Worm (Caenorhabditis elegans) whole organism, L4/young adult: ENCODE results near the gene lido-5.

ENCODE experiments used
- W03F9.2 ChIP-seq: fragments of 150-350 bp; optimal IDR thresholded peaks from 2 replicates; lab custom pipeline; 2014; ENCODE audit warnings: missing biosample characterization, missing genetic modification characterization
- dao-5 ChIP-seq: sonication (generic microtip); optimal IDR thresholded peaks from 2 replicates; lab custom pipeline; 2016; ENCODE audit warnings: missing genotype, missing genetic modification characterization, moderate library complexity, missing compliant biosample characterization
- him-1 ChIP-seq: sonication (generic microtip); optimal IDR thresholded peaks from 2 replicates; lab custom pipeline; 2016; ENCODE audit warnings: missing genotype, missing genetic modification reagents, missing genetic modification characterization, missing compliant biosample characterization

lido-5 gene

DNA sequence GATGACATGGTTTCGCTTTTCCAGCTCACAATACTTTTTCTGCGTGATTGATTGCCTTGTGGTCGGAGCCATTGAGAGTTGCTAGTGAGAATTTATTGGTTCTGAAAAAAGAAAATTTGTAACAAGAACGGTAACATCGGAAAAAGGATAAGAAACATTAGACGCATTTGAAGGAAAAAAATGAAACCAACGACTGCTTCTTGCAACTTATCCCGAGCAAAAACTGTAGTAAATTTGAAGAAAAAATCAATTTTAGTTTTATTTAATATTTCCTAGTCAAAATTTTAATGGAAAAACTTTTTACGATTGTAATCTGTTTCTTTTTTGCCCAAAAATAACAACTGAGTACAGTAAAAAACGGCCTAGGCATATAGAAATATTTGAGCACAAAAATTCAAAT lies 2.8 kb downstream of the lido-5 start, which contains the start of gene lido-4:
TSS of gene lido-4 (minus strand) at position 101 of the 400 bp plus-strand sequence.
- TF ChIP-seq him-1 (no peak), dao-5 (tag; lab: Kevin White, UChicago) (no peak), W03F9.2 (tag; lab: Kevin White, UChicago) (no peak)

DNA sequence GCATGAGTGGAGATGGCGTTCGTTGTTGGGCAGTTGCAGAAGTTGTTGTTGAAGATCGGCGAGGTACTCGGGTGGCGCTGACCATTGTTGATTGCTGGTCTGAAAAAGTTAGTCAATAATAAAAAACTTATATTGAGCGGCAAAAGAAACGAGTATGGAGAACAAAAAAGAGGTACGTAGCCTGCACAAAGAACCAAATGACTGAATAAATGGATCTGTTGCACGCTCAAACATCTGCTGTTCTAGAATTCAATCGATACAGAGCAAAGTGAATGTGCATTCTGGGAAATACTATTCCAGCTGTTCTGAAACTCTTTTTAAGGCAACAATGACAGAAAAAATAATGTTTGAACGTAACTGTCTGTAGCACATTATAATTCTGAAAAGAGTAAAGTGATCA lies 9.8 kb downstream of the lido-5 start, which contains the start of gene lido-2:
TSS of gene lido-2 (minus strand) at position 101 of the 400 bp plus-strand sequence.
- no peak for TF ChIP-seq W03F9.2 (tag; lab: Kevin White, UChicago)
- TF ChIP-seq him-1, result no peak
- TF ChIP-seq dao-5 (tag; lab: Kevin White, UChicago), result no peak

DNA sequence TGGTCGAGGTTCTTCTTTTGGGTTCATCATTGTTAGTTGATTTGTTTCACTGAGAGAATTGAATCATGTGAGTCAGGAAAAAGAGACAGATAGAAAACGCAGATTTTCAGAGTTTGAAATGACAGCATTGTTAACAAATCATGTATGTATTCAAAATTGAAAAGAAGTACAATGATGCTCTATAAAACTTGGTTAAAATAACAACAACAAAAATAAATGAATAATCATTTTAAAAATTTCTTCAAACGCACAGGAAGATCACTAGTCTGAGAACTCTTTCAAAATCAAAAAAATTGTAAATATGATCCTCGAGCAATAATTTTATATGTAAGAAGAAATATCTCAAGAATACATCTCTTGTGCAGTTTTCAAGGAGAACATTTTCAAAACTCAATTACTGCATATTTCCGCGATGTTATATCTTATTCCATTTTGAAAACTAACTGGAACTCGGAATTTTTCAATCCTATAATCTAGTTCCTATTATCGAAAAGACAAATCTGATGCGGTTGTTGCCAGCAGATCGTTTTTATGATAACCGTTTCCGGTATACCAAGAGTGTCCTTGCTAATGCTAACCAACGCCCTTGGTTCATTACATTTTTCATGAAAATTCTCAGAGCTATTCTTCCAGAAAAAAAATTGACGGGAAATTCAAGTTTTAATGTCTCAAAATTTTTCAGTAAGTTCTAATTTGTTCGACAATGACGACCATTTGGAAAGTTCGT lies 13.8 kb downstream of the lido-5 start, which contains the start of gene lido-1:
TSS of gene lido-1 (minus strand) at position 51 of the 727 bp plus-strand sequence.
- TF ChIP-seq W03F9.2 (tag; lab: Kevin White, UChicago), result no peak

DNA sequence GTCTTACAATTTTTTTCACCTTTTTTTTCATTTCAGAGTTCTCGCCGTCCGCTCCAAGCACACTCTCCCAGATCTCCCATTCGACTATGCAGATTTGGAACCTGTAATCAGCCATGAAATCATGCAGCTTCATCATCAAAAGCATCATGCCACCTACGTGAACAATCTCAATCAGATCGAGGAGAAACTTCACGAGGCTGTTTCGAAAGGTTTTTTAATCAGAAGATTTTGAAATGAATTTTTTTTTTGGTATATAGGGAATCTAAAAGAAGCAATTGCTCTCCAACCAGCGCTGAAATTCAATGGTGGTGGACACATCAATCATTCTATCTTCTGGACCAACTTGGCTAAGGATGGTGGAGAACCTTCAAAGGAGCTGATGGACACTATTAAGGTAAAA lies 17.3 kb downstream of the lido-5 start, which contains the start of gene C08A9.3:
TSS of gene C08A9.3 (minus strand) at position 101 of the 400 bp plus-strand sequence.
- TF ChIP-seq him-1 (no peak), W03F9.2 (tag; lab: Kevin White, UChicago) (no peak), dao-5 (tag; lab: Kevin White, UChicago) (no peak)

DNA sequence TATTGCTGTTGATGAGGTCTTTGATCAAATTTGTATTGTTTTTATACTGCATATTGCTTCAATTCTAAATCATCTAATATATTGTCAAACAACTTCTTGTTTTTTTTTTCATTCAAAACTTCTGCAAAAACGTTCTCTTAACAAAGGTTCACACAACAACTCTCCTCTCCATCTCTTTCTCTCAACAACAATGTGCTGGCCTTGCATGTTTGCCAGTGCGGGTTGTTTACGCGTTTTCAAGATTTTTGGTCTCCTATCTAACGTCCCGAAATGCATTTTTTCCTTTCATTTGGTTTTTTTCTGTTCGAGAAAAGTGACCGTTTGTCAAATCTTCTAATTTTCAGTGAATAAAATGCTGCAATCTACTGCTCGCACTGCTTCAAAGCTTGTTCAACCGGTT lies 18.0 kb downstream of the lido-5 start, which contains the start of gene sod-3:
TSS of gene sod-3 (plus strand) at position 338 of the 400 bp plus-strand sequence.
- TF ChIP-seq dao-5 (tag; lab: Kevin White, UChicago), result no peak
- TF ChIP-seq W03F9.2 (tag; lab: Kevin White, UChicago), result no peak
- TF ChIP-seq him-1, result no peak

DNA sequence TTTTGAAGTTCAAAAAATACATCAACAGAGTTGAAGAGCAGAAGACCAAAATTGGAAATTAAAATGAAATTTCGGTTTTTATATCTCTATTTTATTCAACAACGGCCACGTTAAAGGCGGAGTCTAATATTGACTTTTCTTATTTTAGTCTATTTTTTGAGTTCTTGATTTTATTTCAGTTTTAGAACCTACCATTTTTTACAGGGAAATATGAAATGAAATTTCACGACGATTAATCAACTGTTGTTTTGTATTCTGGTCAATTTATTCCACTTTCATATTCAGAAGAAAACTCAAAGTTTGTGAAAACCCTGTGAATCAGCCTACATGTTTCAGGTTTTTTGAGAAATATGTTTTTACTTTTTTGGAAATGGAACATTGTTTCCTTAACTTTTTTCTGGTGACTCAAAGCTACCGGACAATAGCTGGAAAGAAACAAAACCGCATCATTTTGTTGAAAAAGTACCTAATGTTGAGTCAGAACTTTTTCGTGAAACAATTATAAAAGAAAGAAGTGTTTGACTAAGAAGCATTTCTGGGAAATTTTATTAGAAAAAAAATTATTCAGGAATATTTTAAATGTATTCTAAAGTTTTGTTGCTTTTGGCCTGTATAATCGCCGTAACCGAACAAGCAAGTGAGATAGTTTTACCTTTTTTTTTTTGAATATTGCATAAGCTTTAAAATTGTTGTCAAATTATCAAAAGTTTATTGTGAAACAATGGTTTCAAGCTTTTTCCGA lies 29.6 kb downstream of the lido-5 start, which contains the start of the genes irld-23 and C08A9.10:
TSS of gene irld-23 (minus strand) at position 51 of the 742 bp plus-strand sequence.
TSS of gene C08A9.10 (plus strand) at position 545 of the 742 bp plus-strand sequence.
- TF ChIP-seq W03F9.2 (tag; lab: Kevin White, UChicago), result no peak
- TF ChIP-seq him-1, result no peak
- TF ChIP-seq dao-5 (tag; lab: Kevin White, UChicago), result no peak

DNA sequence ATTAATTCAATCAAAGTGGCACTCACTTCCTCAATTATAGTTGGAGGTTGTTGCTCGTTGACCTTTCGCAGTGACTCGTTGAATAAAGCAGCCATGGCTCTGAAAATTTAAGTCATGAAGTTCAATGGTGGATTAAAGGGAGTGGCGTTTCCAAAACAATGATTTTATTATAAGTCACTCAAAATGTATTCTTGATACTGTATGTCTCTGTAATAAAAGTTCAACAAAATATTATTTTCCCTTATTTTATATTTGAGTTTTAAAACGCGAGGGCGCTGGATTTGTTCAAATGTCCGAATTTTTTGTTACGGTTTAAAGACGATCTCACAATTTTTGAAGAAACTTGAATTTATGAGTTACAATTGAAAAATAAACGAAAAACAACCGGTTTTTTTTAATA lies 38.4 kb downstream of the lido-5 start, which contains the start of gene C30G4.4:
TSS of gene C30G4.4 (minus strand) at position 101 of the 400 bp plus-strand sequence.
- TF ChIP-seq him-1 (no peak), dao-5 (tag; lab: Kevin White, UChicago) (no peak), W03F9.2 (tag; lab: Kevin White, UChicago) (no peak)

DNA sequence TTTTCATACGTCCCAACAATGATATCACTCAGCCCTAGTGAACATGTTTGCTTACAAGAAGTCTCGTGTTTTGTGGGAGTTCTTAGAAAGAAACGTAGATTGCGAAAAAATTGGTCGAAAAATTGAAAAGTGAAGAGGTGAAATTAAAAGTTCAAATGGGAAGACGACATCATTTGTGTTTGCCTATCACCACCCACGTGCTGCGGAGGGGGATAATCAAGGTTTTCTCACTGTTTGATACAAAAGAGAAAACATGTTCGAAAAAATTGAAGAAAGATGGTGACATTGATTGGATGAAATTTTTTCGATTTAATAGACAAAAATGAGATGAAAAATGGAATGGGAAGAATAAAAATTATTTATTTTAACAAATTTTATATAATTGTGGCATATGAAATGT lies 40.0 kb downstream of the lido-5 start:
- TF ChIP-seq dao-5 (tag; lab: Kevin White, UChicago), result no peak
- no peak for TF ChIP-seq him-1
- TF ChIP-seq W03F9.2 (tag; lab: Kevin White, UChicago), result no peak

DNA sequence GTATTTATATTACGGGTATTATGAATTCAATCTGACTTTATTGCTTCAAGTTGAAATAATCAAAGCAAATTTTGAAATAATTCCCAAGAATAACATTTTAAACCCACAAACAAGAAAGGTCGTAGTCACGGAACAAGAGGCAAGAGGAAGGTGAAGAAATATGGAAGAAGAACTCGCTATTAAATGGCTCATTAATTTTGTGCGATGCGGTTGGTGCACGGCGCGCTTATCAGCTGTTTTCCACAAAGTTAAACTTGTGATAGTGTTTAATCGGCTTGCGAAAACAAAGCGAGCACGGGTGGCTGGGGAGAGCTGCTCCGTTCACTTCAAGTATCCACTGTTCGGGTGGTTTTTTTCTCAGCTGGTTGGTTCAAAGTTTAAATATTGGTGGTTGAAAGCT lies 43.5 kb downstream of the lido-5 start:
- TF ChIP-seq W03F9.2 (tag; lab: Kevin White, UChicago), result no peak
- TF ChIP-seq him-1, result no peak
- no peak for TF ChIP-seq dao-5 (tag; lab: Kevin White, UChicago)

DNA sequence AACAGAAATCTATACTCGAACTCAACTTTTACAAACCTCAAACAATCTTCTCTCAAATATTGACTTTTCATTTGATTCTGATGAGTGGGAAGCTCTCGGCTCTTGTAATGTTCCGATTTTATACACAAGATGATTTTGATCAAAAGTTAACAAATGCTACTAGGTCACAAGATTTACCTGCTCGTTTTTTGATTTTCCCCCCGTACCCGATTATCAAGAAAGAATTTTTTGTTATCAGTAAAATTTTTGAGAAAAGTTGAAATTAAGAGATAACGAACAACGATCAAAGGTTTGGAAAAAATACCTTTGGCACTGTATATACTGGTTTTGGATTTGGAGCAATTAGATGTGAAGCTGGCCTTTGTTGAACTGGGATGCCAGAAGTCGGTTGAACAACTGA lies 45.6 kb downstream of the lido-5 start:
- TF ChIP-seq him-1 (no peak), W03F9.2 (tag; lab: Kevin White, UChicago) (no peak), dao-5 (tag; lab: Kevin White, UChicago) (no peak)

DNA sequence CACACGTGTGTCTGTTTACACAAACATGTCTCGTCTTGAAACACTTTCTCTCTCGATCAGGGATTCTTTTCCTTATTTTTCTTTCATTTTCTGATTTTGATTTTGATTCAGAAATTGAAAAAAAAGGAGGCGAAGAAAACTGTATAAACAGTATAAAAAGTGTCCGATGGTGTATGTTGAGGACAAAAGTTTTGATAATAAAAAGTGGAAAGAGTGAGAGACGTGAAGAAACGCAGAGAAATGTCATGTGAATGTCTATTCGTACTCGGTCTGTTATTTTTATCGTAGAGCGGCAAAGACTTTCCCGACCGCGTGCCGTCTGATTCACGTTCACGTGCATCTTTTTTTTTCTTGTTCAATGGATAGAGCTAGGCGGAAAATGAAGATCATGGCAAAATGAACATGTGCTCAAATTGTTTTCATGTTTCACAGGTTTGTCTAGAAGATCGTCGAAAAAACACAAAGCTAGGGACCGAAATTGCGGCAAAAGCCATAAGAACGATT lies 46.7 kb downstream of the lido-5 start:
- TF ChIP-seq him-1 (no peak), W03F9.2 (tag; lab: Kevin White, UChicago) (no peak), dao-5 (tag; lab: Kevin White, UChicago) (no peak)

DNA sequence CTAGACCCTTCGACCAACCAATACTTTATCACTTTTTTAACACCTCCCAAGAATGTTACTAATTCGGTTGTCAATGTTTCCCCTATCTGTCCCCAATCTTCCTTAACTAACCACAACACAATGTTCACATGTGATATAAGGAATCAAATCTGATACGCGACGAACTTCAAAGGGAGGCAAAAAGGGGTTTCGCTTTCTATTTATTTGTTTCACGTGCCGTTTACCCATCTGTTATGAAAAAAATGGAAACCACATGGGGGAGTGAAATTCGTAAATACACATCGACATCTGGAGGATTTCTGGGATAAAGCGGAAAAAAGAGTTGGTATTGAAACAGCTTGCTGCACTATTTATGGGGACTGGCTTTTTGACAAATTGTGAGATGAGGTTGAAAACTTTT lies 48.3 kb downstream of the lido-5 start:
- TF ChIP-seq dao-5 (tag; lab: Kevin White, UChicago) (no peak), him-1 (no peak), W03F9.2 (tag; lab: Kevin White, UChicago) (no peak)

DNA sequence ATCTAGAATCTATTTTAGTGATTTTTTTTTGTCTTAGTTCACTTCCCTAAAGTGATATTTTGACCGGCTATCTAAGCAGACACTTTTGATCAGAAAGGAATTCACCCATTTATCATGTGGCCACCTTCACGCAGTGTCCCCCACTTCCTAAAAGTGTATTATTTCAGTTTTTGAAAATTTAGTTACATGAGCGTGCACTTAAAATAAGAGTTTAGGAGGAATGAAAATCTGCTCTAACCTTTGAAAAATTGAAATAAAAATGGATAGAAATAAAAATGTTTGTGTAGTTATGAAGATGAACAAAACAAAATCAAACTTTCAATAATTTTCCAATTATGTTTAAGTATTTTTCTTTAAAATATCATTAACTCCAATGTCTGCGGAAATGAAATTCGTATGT lies 50.7 kb downstream of the lido-5 start:
- no peak for TF ChIP-seq him-1
- no peak for TF ChIP-seq dao-5 (tag; lab: Kevin White, UChicago)
- no peak for TF ChIP-seq W03F9.2 (tag; lab: Kevin White, UChicago)
